Worm (Caenorhabditis elegans) whole organism, midembryonic: ENCODE results near the gene daf-6.

Experiments used
- T22C8.4 ChIP-seq: fragments of 200-800 bp; sonication (Bioruptor generic); IDR thresholded peaks from 2 replicates; pipeline ENCODE4 v1.3.6; 2022; ENCODE audit warnings: missing genetic modification characterization, missing compliant biosample characterization
- med-1 ChIP-seq: sonication (generic microtip); optimal IDR thresholded peaks from 2 replicates; lab custom pipeline; 2017; ENCODE audit warnings: missing genetic modification characterization, mild to moderate bottlenecking, missing compliant biosample characterization, antibody characterized with exemption, missing genetic modification reagents; ENCODE audit not compliant: insufficient read depth
- ref-1 ChIP-seq: fragments of 200-800 bp; sonication (Bioruptor generic); conservative IDR thresholded peaks from 2 replicates; pipeline ENCODE4 v1.3.6; 2022; ENCODE audit warnings: missing genetic modification reagents, missing genetic modification characterization, missing compliant biosample characterization

ce11 chrX:14929512-14929911 lies 41.2 kb downstream of the daf-6 start:
- TF ChIP-seq med-1 (GFP tag; lab: Kevin White, UChicago), result no peak
- TF ChIP-seq ref-1 (GFP tag; lab: Robert Waterston, UW), result no peak
- TF ChIP-seq T22C8.4, result no peak
